Fruit fly (Drosophila melanogaster) whole organism, prepupa: Measurements from ENCODE around the gene trol.

Experiments
- CG10669 ChIP-seq: fragments of 200-800 bp; sonication (Bioruptor generic); optimal IDR thresholded peaks from 3 replicates; lab custom pipeline; 2018; ENCODE audit warnings: missing biosample characterization, mild to moderate bottlenecking, missing genetic modification characterization, moderate library complexity
- CG6163 ChIP-seq: fragments of 200-800 bp; sonication (Bioruptor generic); IDR thresholded peaks from 3 replicates; pipeline ENCODE4 v1.3.6; 2022; ENCODE audit warnings: missing biosample characterization, missing genetic modification characterization
- Gug ChIP-seq: fragments of 200-800 bp; sonication (Bioruptor generic); IDR thresholded peaks from 2 replicates; pipeline ENCODE4 v1.3.6; 2022; ENCODE audit warnings: missing biosample characterization, missing genetic modification characterization
- Sox14 ChIP-seq: fragments of 200-800 bp; sonication (Bioruptor generic); optimal IDR thresholded peaks from 3 replicates; lab custom pipeline; 2016; ENCODE audit warnings: missing biosample characterization, missing genetic modification characterization
- fd59A ChIP-seq: fragments of 200-800 bp; sonication (Bioruptor generic); optimal IDR thresholded peaks from 2 replicates; lab custom pipeline; 2017; ENCODE audit warnings: missing biosample characterization, mild to moderate bottlenecking, missing genetic modification characterization, missing genetic modification reagents

- TF ChIP-seq Sox14 (GFP tag; lab: Kevin White, UChicago): no peak
- no peak for TF ChIP-seq fd59A (GFP tag; lab: Kevin White, UChicago)
- TF ChIP-seq CG10669 (GFP tag; lab: Kevin White, UChicago): no peak
- no peak for TF ChIP-seq CG6163 (GFP tag; lab: Robert Waterston, UW)
- no peak for TF ChIP-seq Gug
Measured at dm6 chrX:2585055-2585715, 40.0 kb upstream of the trol start, which contains the start of gene CG13760.
